Worm (Caenorhabditis elegans) whole organism, young adult: ENCODE measurements around the gene clec-21.

Experiments used
- D2030.7 ChIP-seq: fragments of 200-800 bp; sonication (Bioruptor generic); IDR thresholded peaks from 2 replicates; pipeline ENCODE4 v1.3.6; 2022; ENCODE audit warnings: missing genetic modification reagents, missing genetic modification characterization, missing compliant biosample characterization
- F37B4.10 ChIP-seq: fragments of 200-800 bp; sonication (Bioruptor generic); IDR thresholded peaks from 2 replicates; pipeline ENCODE4 v1.3.6; 2022; ENCODE audit warnings: missing genetic modification characterization, missing compliant biosample characterization
- T26A5.8 ChIP-seq: sonication (generic microtip); optimal IDR thresholded peaks from 2 replicates; lab custom pipeline; 2016; ENCODE audit warnings: missing genetic modification characterization, missing compliant biosample characterization
- Y95B8A.8 ChIP-seq: fragments of 200-800 bp; sonication (Bioruptor generic); IDR thresholded peaks from 2 replicates; pipeline ENCODE4 v1.3.6; 2022; ENCODE audit warnings: missing genetic modification reagents, missing genetic modification characterization, missing compliant biosample characterization
- dpl-1 ChIP-seq: fragments of 150-350 bp; optimal IDR thresholded peaks from 2 replicates; lab custom pipeline; 2014; ENCODE audit warnings: missing biosample characterization, missing genetic modification reagents, missing genetic modification characterization
- him-1 ChIP-seq: sonication (generic microtip); optimal IDR thresholded peaks from 2 replicates; lab custom pipeline; 2016; ENCODE audit warnings: missing genotype, missing genetic modification reagents, missing genetic modification characterization, missing compliant biosample characterization
- lin-26 ChIP-seq: fragments of 200-800 bp; sonication (Bioruptor generic); IDR thresholded peaks from 2 replicates; pipeline ENCODE4 v1.3.6; 2022; ENCODE audit warnings: missing genetic modification reagents, missing genetic modification characterization, missing compliant biosample characterization
- nfyb-1 ChIP-seq: fragments of 200-800 bp; sonication (Bioruptor generic); IDR thresholded peaks from 2 replicates; pipeline ENCODE4 v1.3.6; 2022; ENCODE audit warnings: missing genetic modification reagents, missing genetic modification characterization, missing compliant biosample characterization
- nhr-80 ChIP-seq: sonication (generic microtip); optimal IDR thresholded peaks from 2 replicates; lab custom pipeline; 2016; ENCODE audit warnings: missing genetic modification characterization, missing compliant biosample characterization
- rec-8 ChIP-seq, 2 experiments: sonication (generic microtip); optimal IDR thresholded peaks; 2 replicates each; lab custom pipeline; 2016; ENCODE audit warnings: mild to moderate bottlenecking in 2 of 2, missing genetic modification characterization in 2 of 2, missing genetic modification reagents in 2 of 2, missing genotype in 2 of 2, missing biosample characterization in 1 of 2, missing compliant biosample characterization in 1 of 2, moderate library complexity in 1 of 2
- sea-2 ChIP-seq: fragments of 200-800 bp; sonication (Bioruptor generic); IDR thresholded peaks from 2 replicates; pipeline ENCODE4 v1.3.6; 2022; ENCODE audit warnings: missing genetic modification characterization, missing compliant biosample characterization
- snpc-4 ChIP-seq, 5 experiments: fragments of 150-350 bp in 1 of 5; sonication (generic microtip) in 4 of 5; optimal IDR thresholded peaks; 2 replicates each; lab custom pipeline; 2014 to 2018; ENCODE audit warnings: missing genetic modification characterization in 5 of 5, missing biosample characterization in 3 of 5, antibody characterized with exemption in 2 of 5, mild to moderate bottlenecking in 2 of 5, missing compliant biosample characterization in 2 of 5, missing genotype in 2 of 5, moderate library complexity in 2 of 5, missing genetic modification reagents in 1 of 5
- unc-62 ChIP-seq: fragments of 150-350 bp; optimal IDR thresholded peaks from 2 replicates; lab custom pipeline; 2014; ENCODE audit warnings: missing biosample characterization, missing genetic modification reagents, missing genetic modification characterization
- ztf-18 ChIP-seq: sonication (generic microtip); optimal IDR thresholded peaks from 2 replicates; lab custom pipeline; 2016; ENCODE audit warnings: missing genotype, mild to moderate bottlenecking, missing genetic modification characterization, missing compliant biosample characterization

ce11 chrII:1576030-1576429, 8.0 kb downstream of the clec-21 start, which contains the start of gene K05F6.10:
- TF ChIP-seq sea-2 (GFP tag; lab: Robert Waterston, UW) (no peak), ztf-18 (tag; lab: Kevin White, UChicago) (no peak), snpc-4 (GFP tag; optimal IDR thresholded peaks at IDR 0.05; lab: Kevin White, UChicago) (no peak), snpc-4 (tag; optimal IDR thresholded peaks at IDR 0.05; lab: Kevin White, UChicago) (no peak), F37B4.10 (no peak), unc-62 (GFP tag; lab: Kevin White, UChicago) (no peak), dpl-1 (GFP tag; lab: Kevin White, UChicago) (no peak), Y95B8A.8 (GFP tag; lab: Robert Waterston, UW) (no peak), T26A5.8 (tag; lab: Kevin White, UChicago) (no peak), nhr-80 (tag; lab: Kevin White, UChicago) (no peak), nfyb-1 (GFP tag; lab: Robert Waterston, UW) (no peak), lin-26 (GFP tag; lab: Robert Waterston, UW) (no peak), D2030.7 (GFP tag; lab: Robert Waterston, UW) (no peak), rec-8 (tag; optimal IDR thresholded peaks at IDR 0.05; lab: Kevin White, UChicago) (no peak), him-1 (tag; lab: Kevin White, UChicago) (no peak)
